Fruit fly (Drosophila melanogaster) whole organism, wandering third instar larva: ENCODE results near the gene BORCS5.

Experiments
- br ChIP-seq: fragments of 200-800 bp; sonication (Bioruptor generic); optimal IDR thresholded peaks from 2 replicates; lab custom pipeline; 2016; ENCODE audit warnings: missing biosample characterization, missing genetic modification characterization
- fru ChIP-seq: fragments of 200-800 bp; sonication (Bioruptor generic); optimal IDR thresholded peaks from 3 replicates; lab custom pipeline; 2016; ENCODE audit warnings: missing biosample characterization, mild to moderate bottlenecking, missing genetic modification characterization

- TF ChIP-seq fru (GFP tag; lab: Kevin White, UChicago) (no peak), br (GFP tag; lab: Kevin White, UChicago) (no peak)
These were observed 19.2 kb upstream of the BORCS5 start, which contains the start of gene sicily for dm6 chrX:11891682-11892179.
